Worm (Caenorhabditis elegans): ENCODE measurements around the gene nhr-156.

Gene nhr-156

DNA sequence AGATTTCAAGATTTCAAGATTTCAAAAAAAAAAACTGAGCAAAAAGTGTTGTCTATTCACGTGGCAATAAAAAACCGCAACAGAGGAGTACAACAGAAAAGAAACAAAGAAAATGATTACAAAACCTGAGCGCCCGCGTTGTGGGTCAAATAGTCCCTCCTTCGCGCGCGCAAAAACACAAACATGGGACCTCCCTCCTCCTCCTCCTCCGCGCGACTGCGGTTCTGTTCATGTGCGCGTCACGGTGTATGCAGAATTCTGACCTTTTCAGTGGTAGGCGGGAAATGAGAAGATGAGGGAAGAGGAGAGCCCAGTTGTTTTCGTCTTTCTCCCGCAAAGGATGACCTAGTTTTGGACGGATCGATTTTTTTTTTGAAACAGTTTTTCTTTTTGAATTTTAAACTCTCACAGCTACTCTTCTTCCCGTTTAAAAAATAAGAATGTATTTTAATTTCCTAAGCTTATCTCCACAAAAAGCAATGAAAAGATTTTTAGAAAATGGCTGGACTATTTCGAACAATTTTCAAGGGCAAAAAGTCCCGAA, 13.5 kb upstream of the nhr-156 start, which contains the start of gene C17E7.4:
Gene C17E7.4 (plus strand): TSS at position 494 of the 544 bp plus-strand sequence.
- TF ChIP-seq sea-2 (GFP tag; optimal IDR thresholded peaks at IDR 0.05): no peak
- TF ChIP-seq nhr-11 (tag; optimal IDR thresholded peaks at IDR 0.05): no peak

DNA sequence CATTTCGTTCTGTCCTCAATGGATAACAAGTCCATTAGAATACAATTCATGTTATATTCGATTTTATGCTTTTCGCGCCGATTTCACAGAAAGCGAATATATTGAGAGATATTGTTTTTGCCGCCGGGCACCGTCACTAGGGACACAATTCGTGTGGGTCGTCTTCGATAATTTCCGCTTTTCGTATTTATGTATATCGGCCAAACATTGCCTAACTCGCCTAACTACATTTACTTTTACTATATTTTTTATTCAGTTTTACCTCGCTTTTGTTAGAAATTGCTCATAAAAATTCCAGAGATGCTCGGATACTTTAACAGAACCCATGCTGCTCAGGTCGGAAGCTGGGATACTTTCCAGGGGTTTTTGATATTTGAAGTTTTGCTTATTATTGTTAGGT, 11.2 kb upstream of the nhr-156 start, which contains the start of gene sre-9:
Gene sre-9 (plus strand): TSS at position 301 of the 400 bp plus-strand sequence.
- no peak for TF ChIP-seq fkh-2 (tag; optimal IDR thresholded peaks at IDR 0.05)
- no peak for TF ChIP-seq fkh-10 (GFP tag; optimal IDR thresholded peaks at IDR 0.05)
- TF ChIP-seq nhr-67 (tag; optimal IDR thresholded peaks at IDR 0.05): no peak
- no peak for TF ChIP-seq hmg-11 (tag; optimal IDR thresholded peaks at IDR 0.05)

- no peak for TF ChIP-seq nhr-28 (tag; optimal IDR thresholded peaks at IDR 0.05)
Measured at ce11 chrV:3896018-3896417, 9.9 kb upstream of the nhr-156 start.

ce11 chrV:3900102-3900501, 5.8 kb upstream of the nhr-156 start, which contains the start of gene irld-22:
irld-22 (minus strand) TSS chrV:3900202.
- TF ChIP-seq eor-1 (tag; optimal IDR thresholded peaks at IDR 0.05) (no peak), ztf-4 (tag; optimal IDR thresholded peaks at IDR 0.05) (no peak), nhr-12 (tag; optimal IDR thresholded peaks at IDR 0.05) (no peak), pha-4 (tag; optimal IDR thresholded peaks at IDR 0.05) (no peak), nfya-1 (tag; optimal IDR thresholded peaks at IDR 0.05; ENCODE audit: insufficient read depth) (no peak), unc-62 (GFP tag; optimal IDR thresholded peaks at IDR 0.05) (no peak), sea-2 (GFP tag; optimal IDR thresholded peaks at IDR 0.05) (no peak), ama-1 (optimal IDR thresholded peaks at IDR 0.05) (no peak), ceh-82 (tag; optimal IDR thresholded peaks at IDR 0.05) (no peak), lsy-12 (tag; optimal IDR thresholded peaks at IDR 0.05) (no peak)

- TF ChIP-seq eor-1 (tag; optimal IDR thresholded peaks at IDR 0.05) (no peak), ztf-4 (tag; optimal IDR thresholded peaks at IDR 0.05) (no peak), sea-2 (GFP tag; optimal IDR thresholded peaks at IDR 0.05) (no peak), ama-1 (optimal IDR thresholded peaks at IDR 0.05) (no peak), ceh-82 (tag; optimal IDR thresholded peaks at IDR 0.05) (no peak), elt-3 (tag; optimal IDR thresholded peaks at IDR 0.05) (no peak), aly-2 (tag; optimal IDR thresholded peaks at IDR 0.05) (no peak), fkh-2 (tag; optimal IDR thresholded peaks at IDR 0.05) (no peak), nhr-77 (tag; optimal IDR thresholded peaks at IDR 0.05) (no peak), ZK546.5 (tag; optimal IDR thresholded peaks at IDR 0.05) (no peak), fkh-10 (GFP tag; optimal IDR thresholded peaks at IDR 0.05) (no peak), elt-1 (tag; optimal IDR thresholded peaks at IDR 0.05) (no peak), unc-62 (GFP tag; optimal IDR thresholded peaks at IDR 0.05) (no peak), nhr-12 (tag; optimal IDR thresholded peaks at IDR 0.05) (no peak), ceh-28 (tag; optimal IDR thresholded peaks at IDR 0.05) (no peak), nhr-237 (tag; optimal IDR thresholded peaks at IDR 0.05) (no peak), ceh-16 (tag; optimal IDR thresholded peaks at IDR 0.05) (no peak), R02D3.7 (tag; optimal IDR thresholded peaks at IDR 0.05) (no peak), ztf-11 (tag; optimal IDR thresholded peaks at IDR 0.05) (no peak)
Measured at ce11 chrV:3902458-3903157, 3.3 kb upstream of the nhr-156 start, which contains the start of the genes str-229 and srh-190. str-229 (minus strand) TSS chrV:3902558. srh-190 (plus strand) TSS chrV:3903107.

DNA sequence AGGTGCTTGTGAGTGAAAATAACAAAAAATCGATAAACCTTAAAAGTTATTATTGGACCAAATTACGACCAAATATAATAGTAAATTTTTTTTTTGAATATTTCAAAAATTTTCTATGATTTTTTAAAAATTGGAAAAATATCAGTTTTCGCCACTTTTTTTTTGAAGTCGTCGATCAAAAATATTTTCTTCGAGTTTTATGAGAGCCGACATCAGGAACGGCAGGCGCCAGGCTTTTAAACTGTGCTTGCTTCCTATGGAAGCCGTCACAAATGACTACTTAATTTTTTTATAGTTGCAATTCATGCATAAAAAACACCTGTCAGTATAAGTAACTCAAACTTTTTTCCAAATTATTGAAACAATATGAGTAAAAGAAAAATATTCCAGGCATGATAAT, 2.5 kb upstream of the nhr-156 start:
- no peak for TF ChIP-seq pha-4 (tag; optimal IDR thresholded peaks at IDR 0.05)
- TF ChIP-seq ztf-4 (tag; optimal IDR thresholded peaks at IDR 0.05): no peak
- no peak for TF ChIP-seq ztf-11 (tag; optimal IDR thresholded peaks at IDR 0.05)
- no peak for TF ChIP-seq hmg-11 (tag; optimal IDR thresholded peaks at IDR 0.05)
- TF ChIP-seq nhr-11 (tag; optimal IDR thresholded peaks at IDR 0.05): no peak
- TF ChIP-seq skn-1 (tag; optimal IDR thresholded peaks at IDR 0.05): no peak
- no peak for TF ChIP-seq ceh-9 (tag; optimal IDR thresholded peaks at IDR 0.05)
- TF ChIP-seq nhr-28 (tag; optimal IDR thresholded peaks at IDR 0.05): no peak
- TF ChIP-seq fkh-2 (tag; optimal IDR thresholded peaks at IDR 0.05): no peak
- no peak for TF ChIP-seq nhr-23 (tag; optimal IDR thresholded peaks at IDR 0.05)
- TF ChIP-seq lin-15B (tag; optimal IDR thresholded peaks at IDR 0.05): no peak
- TF ChIP-seq unc-62 (GFP tag; optimal IDR thresholded peaks at IDR 0.05): no peak
- TF ChIP-seq mdl-1 (tag; optimal IDR thresholded peaks at IDR 0.05): no peak
- TF ChIP-seq ama-1 (optimal IDR thresholded peaks at IDR 0.05): no peak
- TF ChIP-seq nhr-237 (tag; optimal IDR thresholded peaks at IDR 0.05): no peak
- TF ChIP-seq elt-2 (tag; optimal IDR thresholded peaks at IDR 0.05): no peak
- TF ChIP-seq elt-3 (tag; optimal IDR thresholded peaks at IDR 0.05): no peak
- TF ChIP-seq ZK546.5 (tag; optimal IDR thresholded peaks at IDR 0.05): no peak
- no peak for TF ChIP-seq sea-2 (GFP tag; optimal IDR thresholded peaks at IDR 0.05)

All from whole organism, L3 larva.